Worm (Caenorhabditis elegans): ENCODE data around the gene daf-22.

ce11 chrII:12449849-12450248 is 24.4 kb upstream of the daf-22 start, which contains the start of gene sre-34:
- TF ChIP-seq ama-1 (optimal IDR thresholded peaks at IDR 0.05) (no peak), elt-1 (tag; optimal IDR thresholded peaks at IDR 0.05) (no peak), snpc-4 (tag; optimal IDR thresholded peaks at IDR 0.05) (no peak), fkh-10 (GFP tag; optimal IDR thresholded peaks at IDR 0.05) (no peak), elt-3 (tag; optimal IDR thresholded peaks at IDR 0.05) (no peak), pqm-1 (tag; optimal IDR thresholded peaks at IDR 0.05) (no peak), ztf-11 (tag; optimal IDR thresholded peaks at IDR 0.05) (no peak), ztf-4 (tag; optimal IDR thresholded peaks at IDR 0.05) (no peak), R02D3.7 (tag; optimal IDR thresholded peaks at IDR 0.05) (no peak), nhr-77 (tag; optimal IDR thresholded peaks at IDR 0.05) (no peak), nhr-23 (tag; optimal IDR thresholded peaks at IDR 0.05) (no peak)
